Fruit fly (Drosophila melanogaster) whole organism, embryonic: ENCODE data around the gene Ir7g.
A peak's percentile ranks its signal among the peaks of the same experiment; 100 is the strongest.

Source experiments
- Atf6 ChIP-seq: fragments of 200-800 bp; sonication (Bioruptor generic); IDR thresholded peaks from 2 replicates; pipeline ENCODE4 v1.3.6; 2022; ENCODE audit warnings: missing biosample characterization, missing genetic modification characterization
- CG10274 ChIP-seq: fragments of 200-800 bp; sonication (Bioruptor generic); optimal IDR thresholded peaks from 3 replicates; lab custom pipeline; 2017; ENCODE audit warnings: missing biosample characterization, mild to moderate bottlenecking, missing genetic modification characterization
- CG10565 ChIP-seq: fragments of 200-800 bp; sonication (Bioruptor generic); optimal IDR thresholded peaks from 3 replicates; lab custom pipeline; 2016; ENCODE audit warnings: missing biosample characterization, mild to moderate bottlenecking, missing genetic modification characterization
- CG11085 ChIP-seq: fragments of 200-800 bp; sonication (Bioruptor generic); IDR thresholded peaks from 2 replicates; pipeline ENCODE4 v1.3.6; 2022; ENCODE audit warnings: missing biosample characterization, missing genetic modification characterization
- CG11504 ChIP-seq: fragments of 200-800 bp; sonication (Bioruptor generic); optimal IDR thresholded peaks from 3 replicates; lab custom pipeline; 2019; ENCODE audit warnings: missing biosample characterization, mild to moderate bottlenecking, missing genetic modification characterization, moderate library complexity
- CG13123 ChIP-seq: fragments of 200-800 bp; sonication (Bioruptor generic); optimal IDR thresholded peaks from 2 replicates; lab custom pipeline; 2016; ENCODE audit warnings: missing biosample characterization, missing genetic modification characterization
- CG13424 ChIP-seq: fragments of 200-800 bp; sonication (Bioruptor generic); optimal IDR thresholded peaks from 2 replicates; lab custom pipeline; 2019; ENCODE audit warnings: missing biosample characterization, mild to moderate bottlenecking, missing genetic modification characterization, moderate library complexity
- CG14441 ChIP-seq: fragments of 200-800 bp; sonication (Bioruptor generic); IDR thresholded peaks from 2 replicates; pipeline ENCODE4 v1.3.6; 2022; ENCODE audit warnings: missing biosample characterization, missing genetic modification characterization
- CG14965 ChIP-seq: fragments of 200-800 bp; sonication (Bioruptor generic); optimal IDR thresholded peaks from 2 replicates; lab custom pipeline; 2016; ENCODE audit warnings: missing biosample characterization, missing genetic modification characterization, borderline replicate concordance
- CG15601 ChIP-seq: fragments of 200-800 bp; sonication (Bioruptor generic); optimal IDR thresholded peaks from 3 replicates; lab custom pipeline; 2019; ENCODE audit warnings: missing biosample characterization, mild to moderate bottlenecking, missing genetic modification characterization, moderate library complexity
- CG17359 ChIP-seq: fragments of 200-800 bp; sonication (Bioruptor generic); optimal IDR thresholded peaks from 3 replicates; lab custom pipeline; 2018; ENCODE audit warnings: missing biosample characterization, mild to moderate bottlenecking, missing genetic modification characterization, moderate library complexity
- CG17361 ChIP-seq: fragments of 200-800 bp; sonication (Bioruptor generic); IDR thresholded peaks from 3 replicates; pipeline ENCODE4 v1.3.6; 2022; ENCODE audit warnings: missing biosample characterization, missing genetic modification characterization
- CG18011 ChIP-seq: fragments of 200-800 bp; sonication (Bioruptor generic); optimal IDR thresholded peaks from 2 replicates; lab custom pipeline; 2017; ENCODE audit warnings: missing biosample characterization, missing genetic modification characterization, mild to moderate bottlenecking, moderate library complexity, missing genotype
- CG18476 ChIP-seq: fragments of 200-800 bp; sonication (Bioruptor generic); optimal IDR thresholded peaks from 2 replicates; lab custom pipeline; 2016; ENCODE audit warnings: missing biosample characterization, mild to moderate bottlenecking, missing genetic modification characterization
- CG2129 ChIP-seq: fragments of 200-800 bp; sonication (Bioruptor generic); IDR thresholded peaks from 2 replicates; pipeline ENCODE4 v1.3.6; 2022; ENCODE audit warnings: missing biosample characterization, missing genetic modification characterization; ENCODE audit not compliant: partially characterized antibody
- CG2678 ChIP-seq: fragments of 200-800 bp; sonication (Bioruptor generic); optimal IDR thresholded peaks from 3 replicates; lab custom pipeline; 2019; ENCODE audit warnings: missing biosample characterization, mild to moderate bottlenecking, missing genetic modification characterization, moderate library complexity
- CG30403 ChIP-seq: fragments of 200-800 bp; sonication (Bioruptor generic); optimal IDR thresholded peaks from 3 replicates; lab custom pipeline; 2016; ENCODE audit warnings: missing biosample characterization, missing genetic modification characterization
- CG3838 ChIP-seq: fragments of 200-800 bp; sonication (Bioruptor generic); optimal IDR thresholded peaks from 3 replicates; lab custom pipeline; 2016; ENCODE audit warnings: missing biosample characterization, missing genetic modification characterization
- CG42726 ChIP-seq: fragments of 200-800 bp; sonication (Bioruptor generic); IDR thresholded peaks from 2 replicates; pipeline ENCODE4 v1.3.6; 2022; ENCODE audit warnings: missing biosample characterization, missing genetic modification characterization; ENCODE audit not compliant: partially characterized antibody
- CG4328 ChIP-seq: fragments of 200-800 bp; sonication (Bioruptor generic); optimal IDR thresholded peaks from 3 replicates; lab custom pipeline; 2017; ENCODE audit warnings: missing biosample characterization, missing genetic modification reagents, missing genetic modification characterization
- CG7556 ChIP-seq: fragments of 200-800 bp; sonication (Bioruptor generic); optimal IDR thresholded peaks from 2 replicates; lab custom pipeline; 2017; ENCODE audit warnings: missing biosample characterization, mild to moderate bottlenecking, missing genetic modification characterization
- CG9797 ChIP-seq: fragments of 200-800 bp; sonication (Bioruptor generic); optimal IDR thresholded peaks from 3 replicates; lab custom pipeline; 2018; ENCODE audit warnings: missing biosample characterization, mild to moderate bottlenecking, missing genetic modification characterization
- CkIIα-i1 ChIP-seq: fragments of 200-800 bp; sonication (Bioruptor generic); IDR thresholded peaks from 2 replicates; pipeline ENCODE4 v1.3.6; 2022; ENCODE audit warnings: missing biosample characterization, missing genetic modification characterization
- Dfd ChIP-seq, 2 experiments: fragments of >200 bp; optimal IDR thresholded peaks; 2 replicates each; lab custom pipeline; 2017; ENCODE audit warnings: missing biosample characterization in 2 of 2, missing genetic modification characterization in 2 of 2
- Doc3 ChIP-seq: fragments of 200-800 bp; sonication (Bioruptor generic); IDR thresholded peaks from 3 replicates; pipeline ENCODE4 v1.3.6; 2022; ENCODE audit warnings: missing biosample characterization, missing genetic modification characterization; ENCODE audit not compliant: partially characterized antibody
- Dp ChIP-seq: fragments of 200-800 bp; sonication (Bioruptor generic); optimal IDR thresholded peaks from 2 replicates; lab custom pipeline; 2018; ENCODE audit warnings: missing biosample characterization, mild to moderate bottlenecking, missing genetic modification characterization, moderate library complexity
- Drgx ChIP-seq: fragments of 200-800 bp; sonication (Bioruptor generic); IDR thresholded peaks from 2 replicates; pipeline ENCODE4 v1.3.6; 2022; ENCODE audit warnings: missing biosample characterization, missing genetic modification characterization
- Hand ChIP-seq: fragments of 200-800 bp; sonication (Bioruptor generic); optimal IDR thresholded peaks from 2 replicates; lab custom pipeline; 2017; ENCODE audit warnings: mild to moderate bottlenecking, missing biosample characterization, missing genetic modification reagents, missing genetic modification characterization
- Hr39 ChIP-seq: fragments of >200 bp; optimal IDR thresholded peaks from 2 replicates; lab custom pipeline; 2017
- Hr78 ChIP-seq, 2 experiments: fragments of 200-800 bp in 1 of 2; fragments of >200 bp in 1 of 2; sonication (Bioruptor generic) in 1 of 2; optimal IDR thresholded peaks; 2 replicates each; lab custom pipeline; 2017 to 2019; ENCODE audit warnings: missing biosample characterization in 2 of 2, missing genetic modification characterization in 2 of 2, mild to moderate bottlenecking in 1 of 2, moderate library complexity in 1 of 2
- Sin3A ChIP-seq: fragments of >200 bp; optimal IDR thresholded peaks from 2 replicates; lab custom pipeline; 2018
- Six4 ChIP-seq: fragments of 200-800 bp; sonication (Bioruptor generic); optimal IDR thresholded peaks from 2 replicates; lab custom pipeline; 2016; ENCODE audit warnings: missing biosample characterization, missing genetic modification characterization
- Sry-β ChIP-seq: fragments of 200-800 bp; sonication (Bioruptor generic); optimal IDR thresholded peaks from 2 replicates; lab custom pipeline; 2018; ENCODE audit warnings: missing biosample characterization, mild to moderate bottlenecking, missing genetic modification characterization, moderate library complexity
- Xbp1 ChIP-seq: fragments of 200-800 bp; sonication (Bioruptor generic); optimal IDR thresholded peaks from 3 replicates; lab custom pipeline; 2016; ENCODE audit warnings: missing biosample characterization, mild to moderate bottlenecking, missing genetic modification characterization
- ato ChIP-seq: fragments of 200-800 bp; sonication (Bioruptor generic); IDR thresholded peaks from 2 replicates; pipeline ENCODE4 v1.3.6; 2022; ENCODE audit warnings: missing biosample characterization, missing genetic modification characterization; ENCODE audit not compliant: partially characterized antibody
- bsh ChIP-seq, 2 experiments: fragments of 200-800 bp; sonication (Bioruptor generic); optimal IDR thresholded peaks; 2 replicates each; lab custom pipeline; 2017 to 2018; ENCODE audit warnings: mild to moderate bottlenecking in 2 of 2, missing biosample characterization in 2 of 2, missing genetic modification characterization in 2 of 2, moderate library complexity in 1 of 2
- caup ChIP-seq: fragments of 200-800 bp; sonication (Bioruptor generic); optimal IDR thresholded peaks from 3 replicates; lab custom pipeline; 2017; ENCODE audit warnings: missing biosample characterization, mild to moderate bottlenecking, missing genetic modification characterization, moderate library complexity; ENCODE audit not compliant: severe bottlenecking
- crp ChIP-seq, 2 experiments: fragments of 200-800 bp; sonication (Bioruptor generic); optimal IDR thresholded peaks; 2 replicates in 1 of 2; 3 replicates in 1 of 2; lab custom pipeline; 2017; ENCODE audit warnings: missing biosample characterization in 2 of 2, missing genetic modification characterization in 2 of 2, mild to moderate bottlenecking in 1 of 2, moderate library complexity in 1 of 2
- gsb ChIP-seq: fragments of 200-800 bp; sonication (Bioruptor generic); IDR thresholded peaks from 2 replicates; pipeline ENCODE4 v1.3.6; 2022; ENCODE audit warnings: missing biosample characterization, missing genetic modification characterization
- inv ChIP-seq: fragments of 200-800 bp; sonication (Bioruptor generic); IDR thresholded peaks from 2 replicates; pipeline ENCODE4 v1.3.6; 2022; ENCODE audit warnings: missing biosample characterization, missing genetic modification characterization; ENCODE audit not compliant: partially characterized antibody
- luna ChIP-seq: fragments of 200-800 bp; sonication (Bioruptor generic); optimal IDR thresholded peaks from 2 replicates; lab custom pipeline; 2016; ENCODE audit warnings: missing biosample characterization, missing genetic modification characterization
- nerfin-2 ChIP-seq: fragments of 200-800 bp; sonication (Bioruptor generic); IDR thresholded peaks from 2 replicates; pipeline ENCODE4 v1.3.6; 2022; ENCODE audit warnings: missing biosample characterization, missing genetic modification characterization; ENCODE audit not compliant: partially characterized antibody
- ranshi ChIP-seq: fragments of 200-800 bp; sonication (Bioruptor generic); IDR thresholded peaks from 2 replicates; pipeline ENCODE4 v1.3.6; 2022; ENCODE audit warnings: missing biosample characterization, missing genetic modification characterization
- repo ChIP-seq: fragments of 200-800 bp; sonication (Bioruptor generic); optimal IDR thresholded peaks from 2 replicates; lab custom pipeline; 2016; ENCODE audit warnings: missing biosample characterization, missing genetic modification characterization
- run ChIP-seq: fragments of 200-800 bp; sonication (Bioruptor generic); optimal IDR thresholded peaks from 3 replicates; lab custom pipeline; 2018; ENCODE audit warnings: missing biosample characterization, mild to moderate bottlenecking, missing genetic modification characterization
- seq ChIP-seq: fragments of 200-800 bp; sonication (Bioruptor generic); IDR thresholded peaks from 2 replicates; pipeline ENCODE4 v1.3.6; 2022; ENCODE audit warnings: missing biosample characterization, missing genetic modification characterization
- vfl ChIP-seq: fragments of 200-800 bp; sonication (Bioruptor generic); optimal IDR thresholded peaks from 2 replicates; lab custom pipeline; 2016; ENCODE audit warnings: missing biosample characterization, missing genetic modification characterization
- z ChIP-seq: fragments of 200-800 bp; sonication (Bioruptor generic); IDR thresholded peaks from 3 replicates; pipeline ENCODE4 v1.3.6; 2022; ENCODE audit warnings: missing biosample characterization, missing genetic modification characterization
- zfh2 ChIP-seq: fragments of 200-800 bp; sonication (Bioruptor generic); optimal IDR thresholded peaks from 2 replicates; lab custom pipeline; 2016; ENCODE audit warnings: missing biosample characterization, missing genetic modification characterization

Gene Ir7g

dm6 chrX:7920081-7920688, 35.7 kb downstream of the Ir7g start, which contains the start of the genes hdm and Ykt6 (continued):
- TF ChIP-seq Atf6 (peak; percentile 85), caup (GFP tag; lab: Kevin White, UChicago) (peak; percentile 73), CG7556 (peak; percentile 52), CG17359 (tag; lab: Kevin White, UChicago) (peak; percentile 76), CG14441 (GFP tag; lab: Robert Waterston, UW) (peak; percentile 84), CG14965 (GFP tag; lab: Kevin White, UChicago) (peak; percentile 39), Six4 (GFP tag; lab: Kevin White, UChicago) (peak; percentile 68), run (tag; lab: Kevin White, UChicago) (no peak), gsb (peak; percentile 64; the same call in 1 of the 2 replicates), repo (GFP tag; lab: Kevin White, UChicago) (peak; percentile 52), nerfin-2 (peak; percentile 94), CG2129 (GFP tag; lab: Robert Waterston, UW) (peak; percentile 93), Hr78 (GFP tag; optimal IDR thresholded peaks at IDR 0.05; lab: Kevin White, UChicago) (no peak), CG18011 (GFP tag; lab: Kevin White, UChicago) (peak; percentile 61), Doc3 (GFP tag; lab: Robert Waterston, UW) (peak; percentile 98), inv (GFP tag; lab: Robert Waterston, UW) (peak; percentile 92), Dp (GFP tag; lab: Kevin White, UChicago) (peak; percentile 70), luna (GFP tag; lab: Kevin White, UChicago) (peak; percentile 38), Sry-β (GFP tag; lab: Kevin White, UChicago) (peak; percentile 12), CG10274 (GFP tag; lab: Kevin White, UChicago) (no peak), CG10565 (GFP tag; lab: Kevin White, UChicago) (no peak), Hr39 (lab: Kevin White, UChicago) (no peak), CG18476 (GFP tag; lab: Kevin White, UChicago) (peak; percentile 56), crp (GFP tag; optimal IDR thresholded peaks at IDR 0.05; lab: Kevin White, UChicago) (peak in 1 of 2 experiments; percentile 58), Dfd (GFP tag; optimal IDR thresholded peaks at IDR 0.05; lab: Kevin White, UChicago) (no peak), CG3838 (no peak), z (GFP tag; lab: Robert Waterston, UW) (no peak), CG17361 (GFP tag; lab: Robert Waterston, UW) (no peak; the same call in 2 of the 3 replicates), CG30403 (GFP tag; lab: Kevin White, UChicago) (peak; percentile 83), Sin3A (lab: Kevin White, UChicago) (peak; percentile 65), vfl (GFP tag; lab: Kevin White, UChicago) (peak; percentile 37), CG11085 (GFP tag; lab: Robert Waterston, UW) (peak; percentile 68), CkIIα-i1 (GFP tag; lab: Robert Waterston, UW) (no peak), CG11504 (tag; lab: Kevin White, UChicago) (no peak), CG4328 (GFP tag; lab: Kevin White, UChicago) (peak; percentile 9), CG42726 (GFP tag; lab: Robert Waterston, UW) (peak; percentile 86), zfh2 (GFP tag; lab: Kevin White, UChicago) (peak; percentile 83), Xbp1 (GFP tag; lab: Kevin White, UChicago) (peak; percentile 83), ranshi (peak; percentile 82), CG13424 (tag; lab: Kevin White, UChicago) (peak; percentile 82), CG15601 (tag; lab: Kevin White, UChicago) (peak; percentile 66), CG2678 (tag; lab: Kevin White, UChicago) (no peak), Hand (GFP tag; lab: Kevin White, UChicago) (no peak), ato (GFP tag; lab: Robert Waterston, UW) (peak; percentile 86), CG13123 (peak; percentile 70), seq (peak; percentile 68), CG9797 (GFP tag; lab: Kevin White, UChicago) (peak; percentile 45), bsh (GFP tag; optimal IDR thresholded peaks at IDR 0.05; lab: Kevin White, UChicago) (peak in 1 of 2 experiments; percentile 78), Drgx (peak; percentile 70)
